Worm (Caenorhabditis elegans) whole organism, young adult: ENCODE measurements around the gene fbxa-95.

Experiments
- B0261.1 ChIP-seq: sonication (generic microtip); optimal IDR thresholded peaks from 2 replicates; lab custom pipeline; 2016; ENCODE audit warnings: mild to moderate bottlenecking, missing genetic modification characterization, moderate library complexity, missing compliant biosample characterization
- F23B12.7 ChIP-seq: sonication (generic microtip); optimal IDR thresholded peaks from 2 replicates; lab custom pipeline; 2017; ENCODE audit warnings: missing genetic modification characterization, mild to moderate bottlenecking, missing compliant biosample characterization, antibody characterized with exemption, moderate library complexity; ENCODE audit not compliant: insufficient read depth
- F33H1.4 ChIP-seq: fragments of 200-800 bp; sonication (Bioruptor generic); IDR thresholded peaks from 2 replicates; pipeline ENCODE4 v1.3.6; 2022; ENCODE audit warnings: missing genetic modification reagents, missing genetic modification characterization, missing compliant biosample characterization
- F37B4.10 ChIP-seq: fragments of 200-800 bp; sonication (Bioruptor generic); IDR thresholded peaks from 2 replicates; pipeline ENCODE4 v1.3.6; 2022; ENCODE audit warnings: missing genetic modification characterization, missing compliant biosample characterization
- Y53G8AR.9 ChIP-seq: fragments of 200-800 bp; sonication (Bioruptor generic); conservative IDR thresholded peaks from 2 replicates; pipeline ENCODE4 v1.3.6; 2022; ENCODE audit warnings: missing genetic modification reagents, missing genetic modification characterization, missing compliant biosample characterization
- Y79H2A.3 ChIP-seq: fragments of 200-800 bp; sonication (Bioruptor generic); conservative IDR thresholded peaks from 2 replicates; pipeline ENCODE4 v1.3.6; 2022; ENCODE audit warnings: missing genetic modification reagents, missing genetic modification characterization, missing compliant biosample characterization
- Y95B8A.8 ChIP-seq: fragments of 200-800 bp; sonication (Bioruptor generic); IDR thresholded peaks from 2 replicates; pipeline ENCODE4 v1.3.6; 2022; ENCODE audit warnings: missing genetic modification reagents, missing genetic modification characterization, missing compliant biosample characterization
- ZK185.1 ChIP-seq: sonication (generic microtip); optimal IDR thresholded peaks from 2 replicates; lab custom pipeline; 2016; ENCODE audit warnings: mild to moderate bottlenecking, missing genetic modification characterization, missing compliant biosample characterization; ENCODE audit not compliant: poor library complexity, severe bottlenecking
- aptf-3 ChIP-seq: fragments of 200-800 bp; sonication (Bioruptor generic); IDR thresholded peaks from 2 replicates; pipeline ENCODE4 v1.3.6; 2022; ENCODE audit warnings: missing genetic modification characterization, missing compliant biosample characterization
- bed-2 ChIP-seq: fragments of 200-800 bp; sonication (Bioruptor generic); IDR thresholded peaks from 2 replicates; pipeline ENCODE4 v1.3.6; 2022; ENCODE audit warnings: missing genetic modification reagents, missing genetic modification characterization, missing compliant biosample characterization
- cebp-1 ChIP-seq, 2 experiments: fragments of 200-800 bp in 1 of 2; sonication (Bioruptor generic) in 1 of 2; sonication (generic microtip) in 1 of 2; IDR thresholded peaks in 1 of 2; optimal IDR thresholded peaks in 1 of 2; 2 replicates each; pipeline versions ENCODE4 v1.3.6 to Lab custom; 2017 to 2022; ENCODE audit warnings: missing compliant biosample characterization in 2 of 2, missing genetic modification characterization in 2 of 2, mild to moderate bottlenecking in 1 of 2, missing genetic modification reagents in 1 of 2, moderate library complexity in 1 of 2
- cebp-2 ChIP-seq: fragments of 200-800 bp; sonication (Bioruptor generic); IDR thresholded peaks from 2 replicates; pipeline ENCODE4 v1.3.6; 2022; ENCODE audit warnings: missing genetic modification characterization, missing compliant biosample characterization
- ceh-100 ChIP-seq: fragments of 200-800 bp; sonication (Bioruptor generic); IDR thresholded peaks from 2 replicates; pipeline ENCODE4 v1.3.6; 2022; ENCODE audit warnings: missing genetic modification reagents, missing genetic modification characterization, missing compliant biosample characterization
- ceh-27 ChIP-seq: fragments of 200-800 bp; sonication (Bioruptor generic); optimal IDR thresholded peaks from 2 replicates; lab custom pipeline; 2018; ENCODE audit warnings: mild to moderate bottlenecking, missing genetic modification characterization, moderate library complexity, missing compliant biosample characterization
- ceh-79 ChIP-seq: sonication (generic microtip); optimal IDR thresholded peaks from 2 replicates; lab custom pipeline; 2017; ENCODE audit warnings: mild to moderate bottlenecking, missing genetic modification characterization, missing compliant biosample characterization
- ceh-91 ChIP-seq: fragments of 200-800 bp; sonication (Bioruptor generic); IDR thresholded peaks from 2 replicates; pipeline ENCODE4 v1.3.6; 2022; ENCODE audit warnings: missing genetic modification reagents, missing genetic modification characterization, missing compliant biosample characterization
- chd-7 ChIP-seq: sonication (generic microtip); optimal IDR thresholded peaks from 2 replicates; lab custom pipeline; 2016; ENCODE audit warnings: mild to moderate bottlenecking, missing genetic modification characterization, moderate library complexity, missing compliant biosample characterization
- dox-1 ChIP-seq: fragments of 200-800 bp; sonication (Bioruptor generic); IDR thresholded peaks from 2 replicates; pipeline ENCODE4 v1.3.6; 2022; ENCODE audit warnings: missing genetic modification reagents, missing genetic modification characterization, missing compliant biosample characterization
- egl-18 ChIP-seq: fragments of 200-800 bp; sonication (Bioruptor generic); IDR thresholded peaks from 2 replicates; pipeline ENCODE4 v1.3.6; 2022; ENCODE audit warnings: missing genetic modification reagents, missing genetic modification characterization, missing compliant biosample characterization
- egl-44 ChIP-seq: fragments of 200-800 bp; sonication (Bioruptor generic); IDR thresholded peaks from 2 replicates; pipeline ENCODE4 v1.3.6; 2022; ENCODE audit warnings: missing genetic modification reagents, missing genetic modification characterization, missing compliant biosample characterization
- egrh-3 ChIP-seq: fragments of 200-800 bp; sonication (Bioruptor generic); IDR thresholded peaks from 2 replicates; pipeline ENCODE4 v1.3.6; 2022; ENCODE audit warnings: missing genetic modification reagents, missing genetic modification characterization, missing compliant biosample characterization
- ekl-4 ChIP-seq: fragments of 200-800 bp; sonication (Bioruptor generic); IDR thresholded peaks from 2 replicates; pipeline ENCODE4 v1.3.6; 2022; ENCODE audit warnings: missing genetic modification reagents, missing genetic modification characterization, missing compliant biosample characterization
- gei-17 ChIP-seq: fragments of 200-800 bp; sonication (Bioruptor generic); optimal IDR thresholded peaks from 2 replicates; lab custom pipeline; 2018; ENCODE audit warnings: mild to moderate bottlenecking, missing genetic modification characterization, missing compliant biosample characterization
- hmg-1.2 ChIP-seq: fragments of 200-800 bp; sonication (Bioruptor generic); IDR thresholded peaks from 2 replicates; pipeline ENCODE4 v1.3.6; 2022; ENCODE audit warnings: missing genetic modification reagents, missing genetic modification characterization, missing compliant biosample characterization
- hmg-20 ChIP-seq: fragments of 200-800 bp; sonication (Bioruptor generic); IDR thresholded peaks from 2 replicates; pipeline ENCODE4 v1.3.6; 2022; ENCODE audit warnings: missing genetic modification reagents, missing genetic modification characterization, missing compliant biosample characterization
- hsf-1 ChIP-seq: fragments of 200-800 bp; sonication (Bioruptor generic); IDR thresholded peaks from 2 replicates; pipeline ENCODE4 v1.3.6; 2022; ENCODE audit warnings: missing genetic modification reagents, missing genetic modification characterization, missing compliant biosample characterization
- lag-1 ChIP-seq: fragments of 200-800 bp; sonication (Bioruptor generic); IDR thresholded peaks from 2 replicates; pipeline ENCODE4 v1.3.6; 2022; ENCODE audit warnings: missing genetic modification reagents, missing genetic modification characterization, missing compliant biosample characterization
- let-607 ChIP-seq, 2 experiments: fragments of 200-800 bp in 1 of 2; sonication (Bioruptor generic) in 1 of 2; sonication (generic microtip) in 1 of 2; optimal IDR thresholded peaks; 2 replicates each; lab custom pipeline; 2016 to 2018; ENCODE audit warnings: mild to moderate bottlenecking in 2 of 2, missing compliant biosample characterization in 2 of 2, missing genetic modification characterization in 2 of 2, moderate library complexity in 2 of 2, missing genotype in 1 of 2
- lin-35 ChIP-seq, 3 experiments: fragments of 150-350 bp in 2 of 3; sonication (generic microtip) in 1 of 3; optimal IDR thresholded peaks; 2 replicates each; lab custom pipeline; 2014 to 2018; ENCODE audit warnings: missing biosample characterization in 3 of 3, missing genetic modification characterization in 3 of 3, missing genetic modification reagents in 3 of 3
- lsl-1 ChIP-seq: fragments of 200-800 bp; sonication (Bioruptor generic); optimal IDR thresholded peaks from 2 replicates; lab custom pipeline; 2018; ENCODE audit warnings: mild to moderate bottlenecking, missing genetic modification characterization, moderate library complexity, missing compliant biosample characterization
- madf-10 ChIP-seq: sonication (generic microtip); optimal IDR thresholded peaks from 2 replicates; lab custom pipeline; 2016; ENCODE audit warnings: mild to moderate bottlenecking, missing genetic modification characterization, missing compliant biosample characterization
- madf-6 ChIP-seq: fragments of 200-800 bp; sonication (Bioruptor generic); IDR thresholded peaks from 2 replicates; pipeline ENCODE4 v1.3.6; 2022; ENCODE audit warnings: missing genetic modification reagents, missing genetic modification characterization, missing compliant biosample characterization
- mcd-1 ChIP-seq: fragments of 200-800 bp; sonication (Bioruptor generic); IDR thresholded peaks from 2 replicates; pipeline ENCODE4 v1.3.6; 2022; ENCODE audit warnings: missing genetic modification reagents, missing genetic modification characterization, missing compliant biosample characterization
- nfya-2 ChIP-seq: fragments of 200-800 bp; sonication (Bioruptor generic); IDR thresholded peaks from 2 replicates; pipeline ENCODE4 v1.3.6; 2022; ENCODE audit warnings: missing genetic modification reagents, missing genetic modification characterization, missing compliant biosample characterization
- nhr-27 ChIP-seq: fragments of 200-800 bp; sonication (Bioruptor generic); optimal IDR thresholded peaks from 2 replicates; lab custom pipeline; 2018; ENCODE audit warnings: mild to moderate bottlenecking, missing genetic modification characterization, moderate library complexity, missing compliant biosample characterization
- nhr-80 ChIP-seq: sonication (generic microtip); optimal IDR thresholded peaks from 2 replicates; lab custom pipeline; 2016; ENCODE audit warnings: missing genetic modification characterization, missing compliant biosample characterization
- rcor-1 ChIP-seq: fragments of 200-800 bp; sonication (Bioruptor generic); IDR thresholded peaks from 2 replicates; pipeline ENCODE4 v1.3.6; 2022; ENCODE audit warnings: missing genetic modification reagents, missing genetic modification characterization, missing compliant biosample characterization
- repo-1 ChIP-seq: sonication (generic microtip); optimal IDR thresholded peaks from 2 replicates; lab custom pipeline; 2017; ENCODE audit warnings: mild to moderate bottlenecking, missing genetic modification characterization, missing compliant biosample characterization
- rpc-1 ChIP-seq, 2 experiments: fragments of 150-350 bp in 1 of 2; sonication (generic microtip) in 1 of 2; optimal IDR thresholded peaks; 2 replicates each; lab custom pipeline; 2014 to 2018; ENCODE audit warnings: missing biosample characterization in 1 of 2, missing genetic modification characterization in 1 of 2, missing genetic modification reagents in 1 of 2, missing genotype in 1 of 2
- snpc-1.1 ChIP-seq: sonication (generic microtip); optimal IDR thresholded peaks from 2 replicates; lab custom pipeline; 2017; ENCODE audit warnings: missing genetic modification characterization, mild to moderate bottlenecking, missing compliant biosample characterization, antibody characterized with exemption, moderate library complexity, missing genotype, missing genetic modification reagents; ENCODE audit not compliant: insufficient read depth
- tbp1 ChIP-seq: fragments of 200-800 bp; sonication (Bioruptor generic); optimal IDR thresholded peaks from 2 replicates; lab custom pipeline; 2018; ENCODE audit warnings: mild to moderate bottlenecking, missing genetic modification characterization, missing compliant biosample characterization
- unc-130 ChIP-seq: sonication (generic microtip); optimal IDR thresholded peaks from 2 replicates; lab custom pipeline; 2016; ENCODE audit warnings: missing genetic modification reagents, missing genetic modification characterization, missing compliant biosample characterization
- xnd-1 ChIP-seq: sonication (generic microtip); optimal IDR thresholded peaks from 2 replicates; lab custom pipeline; 2016; ENCODE audit warnings: missing genotype, missing genetic modification reagents, missing genetic modification characterization, missing compliant biosample characterization
- ztf-18 ChIP-seq: sonication (generic microtip); optimal IDR thresholded peaks from 2 replicates; lab custom pipeline; 2016; ENCODE audit warnings: missing genotype, mild to moderate bottlenecking, missing genetic modification characterization, missing compliant biosample characterization

Gene fbxa-95

DNA sequence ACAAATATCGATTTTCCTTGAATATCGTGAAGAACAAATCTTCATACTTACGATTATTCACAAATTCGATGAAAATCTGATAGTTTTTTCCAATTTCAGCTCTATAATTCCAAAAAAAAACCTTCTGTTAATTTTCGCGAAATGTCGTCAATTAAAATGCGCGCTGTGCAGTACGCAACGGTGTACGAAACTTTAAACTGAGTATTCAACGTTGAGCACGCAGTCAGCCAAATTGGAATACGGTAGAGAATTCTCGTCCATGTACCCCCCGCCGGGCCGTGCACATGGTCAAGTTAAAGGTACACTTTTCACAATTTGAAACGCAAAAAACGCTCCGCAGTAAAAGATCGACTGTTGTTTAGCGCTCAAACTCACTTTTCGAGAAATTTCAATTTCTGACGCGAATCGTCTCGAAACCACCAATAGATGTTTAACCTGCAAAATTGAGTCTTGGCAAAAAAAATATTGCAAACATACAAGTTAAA lies 18.9 kb downstream of the fbxa-95 start, which contains the start of gene F28F8.7 (continued):
- TF ChIP-seq chd-7 (tag; lab: Kevin White, UChicago) (peak; percentile 25), madf-10 (tag; lab: Kevin White, UChicago) (peak; percentile 68), Y53G8AR.9 (GFP tag; lab: Robert Waterston, UW) (peak; percentile 91), F37B4.10 (GFP tag; lab: Robert Waterston, UW) (0 out of 2 replicates have a peak, but pooled peaks have one; percentile 31), ceh-91 (GFP tag; lab: Robert Waterston, UW) (peak; percentile 59; the same call in 1 of the 2 replicates), hmg-1.2 (GFP tag; lab: Robert Waterston, UW) (peak; percentile 96), egl-18 (0 out of 2 replicates have a peak, but pooled peaks have one; percentile 25), ztf-18 (tag; lab: Kevin White, UChicago) (peak; percentile 42), ZK185.1 (tag; lab: Kevin White, UChicago) (peak; percentile 61), lin-35 (GFP tag; optimal IDR thresholded peaks at IDR 0.05; lab: Kevin White, UChicago) (peak in 1 of 3 experiments; percentile 94), B0261.1 (tag; lab: Kevin White, UChicago) (peak; percentile 17), egrh-3 (0 out of 2 replicates have a peak, but pooled peaks have one; percentile 15), dox-1 (GFP tag; lab: Robert Waterston, UW) (peak; percentile 95), egl-44 (GFP tag; lab: Robert Waterston, UW) (0 out of 2 replicates have a peak, but pooled peaks have one; percentile 30), gei-17 (GFP tag; lab: Kevin White, UChicago) (peak; percentile 25), hsf-1 (peak; percentile 65), cebp-1 (GFP tag; IDR thresholded peaks at IDR 0.05; lab: Robert Waterston, UW) (peak; percentile 74), cebp-1 (tag; optimal IDR thresholded peaks at IDR 0.05; lab: Kevin White, UChicago) (peak; percentile 78), repo-1 (peak; percentile 81), Y95B8A.8 (GFP tag; lab: Robert Waterston, UW) (peak; percentile 79), bed-2 (GFP tag; lab: Robert Waterston, UW) (peak; percentile 90; the same call in 1 of the 2 replicates), tbp1 (GFP tag; lab: Kevin White, UChicago) (peak; percentile 47), lsl-1 (GFP tag; lab: Kevin White, UChicago) (peak; percentile 42), unc-130 (GFP tag; lab: Kevin White, UChicago) (peak; percentile 80), F33H1.4 (GFP tag; lab: Robert Waterston, UW) (peak; percentile 71), cebp-2 (GFP tag; lab: Robert Waterston, UW) (peak; percentile 95; the same call in 1 of the 2 replicates), mcd-1 (peak; percentile 93), hmg-20 (GFP tag; lab: Robert Waterston, UW) (peak; percentile 44; the same call in 1 of the 2 replicates), ekl-4 (peak; percentile 51; the same call in 1 of the 2 replicates), rcor-1 (GFP tag; lab: Robert Waterston, UW) (peak; percentile 68; the same call in 1 of the 2 replicates)

DNA sequence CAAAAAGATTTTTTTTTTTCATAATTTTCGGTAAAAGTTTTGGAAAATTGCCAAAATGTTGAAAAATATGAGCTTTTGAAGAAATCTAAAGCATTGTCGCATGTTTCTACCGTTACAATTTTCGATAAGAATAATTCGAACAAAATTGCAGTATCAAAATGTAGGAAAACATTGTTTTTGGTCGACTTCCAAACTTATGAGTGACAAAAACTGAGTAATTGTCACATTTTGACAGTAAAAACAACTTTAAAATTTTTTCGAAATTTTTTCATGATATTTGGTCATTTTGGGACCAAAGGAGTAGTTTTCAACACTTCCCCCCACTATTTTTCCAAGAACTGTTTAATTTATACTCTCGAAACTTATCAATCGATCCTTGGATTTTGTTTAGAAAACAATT lies 23.3 kb downstream of the fbxa-95 start, which contains the start of gene fbxa-139:
TSS of gene fbxa-139 (minus strand) at position 101 of the 400 bp plus-strand sequence.
- TF ChIP-seq nhr-80 (tag; lab: Kevin White, UChicago), result no peak
- no peak for TF ChIP-seq snpc-1.1 (tag; lab: Kevin White, UChicago)
- no peak for TF ChIP-seq xnd-1
- TF ChIP-seq ceh-79 (tag; lab: Kevin White, UChicago), result no peak
- no peak for TF ChIP-seq ceh-100 (GFP tag; lab: Robert Waterston, UW)
- TF ChIP-seq ceh-27 (GFP tag; lab: Kevin White, UChicago), result no peak
- no peak for TF ChIP-seq aptf-3 (GFP tag; lab: Robert Waterston, UW)
- no peak for TF ChIP-seq madf-10 (tag; lab: Kevin White, UChicago)
- no peak for TF ChIP-seq F23B12.7 (tag; lab: Kevin White, UChicago)
- TF ChIP-seq madf-6, result no peak
- TF ChIP-seq B0261.1 (tag; lab: Kevin White, UChicago), result no peak
- TF ChIP-seq let-607 (tag; optimal IDR thresholded peaks at IDR 0.05; lab: Kevin White, UChicago), result no peak
- TF ChIP-seq nfya-2 (GFP tag; lab: Robert Waterston, UW), result no peak
- no peak for TF ChIP-seq rcor-1 (GFP tag; lab: Robert Waterston, UW)
- TF ChIP-seq Y79H2A.3 (GFP tag; lab: Robert Waterston, UW), result no peak
- TF ChIP-seq unc-130 (GFP tag; lab: Kevin White, UChicago), result no peak
- TF ChIP-seq lag-1 (GFP tag; lab: Robert Waterston, UW), result no peak
- no peak for TF ChIP-seq rpc-1 (optimal IDR thresholded peaks at IDR 0.05; lab: Kevin White, UChicago)
- TF ChIP-seq rpc-1 (tag; optimal IDR thresholded peaks at IDR 0.05; lab: Kevin White, UChicago), result no peak
- TF ChIP-seq nhr-27, result no peak
